Worm (Caenorhabditis elegans): ENCODE results near the gene rib-1.

rib-1 gene

DNA sequence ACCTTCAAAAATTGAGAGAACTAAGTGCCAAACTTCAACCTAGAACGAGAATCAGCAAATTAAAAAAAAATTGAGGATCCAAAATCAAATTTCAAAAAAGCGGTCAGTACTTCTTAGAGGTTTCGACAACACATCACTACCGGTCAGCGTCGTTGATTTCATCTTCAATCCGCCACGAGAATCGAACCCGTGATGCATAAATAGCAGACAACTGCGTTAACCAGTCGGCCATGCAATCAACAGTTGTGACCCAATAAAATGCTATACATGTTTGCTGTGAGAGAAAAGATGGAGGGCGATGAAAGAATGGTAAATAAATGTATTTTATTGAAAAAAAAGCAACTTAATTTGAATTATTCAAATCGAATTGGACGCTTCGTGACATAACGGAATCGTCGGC, 28.9 kb upstream of the rib-1 start (continued):
- TF ChIP-seq dpff-1 (tag; optimal IDR thresholded peaks at IDR 0.05) = no peak
- peak; percentile 20 for TF ChIP-seq ceh-79 (tag; optimal IDR thresholded peaks at IDR 0.05)
- peak; percentile 86 for TF ChIP-seq ZK185.1 (tag; optimal IDR thresholded peaks at IDR 0.05; ENCODE audit: poor library complexity, severe bottlenecking)
- no peak for TF ChIP-seq nhr-120 (GFP tag; IDR thresholded peaks at IDR 0.05)
- TF ChIP-seq ama-1 (optimal IDR thresholded peaks at IDR 0.05) = no peak
- peak; percentile 82 to 88 for TF ChIP-seq ama-1 (GFP tag; optimal IDR thresholded peaks at IDR 0.05)
- TF ChIP-seq nhr-80 (tag; optimal IDR thresholded peaks at IDR 0.05) = no peak
- peak; percentile 64; the same call in 1 of the 2 replicates for TF ChIP-seq ekl-4 (GFP tag; IDR thresholded peaks at IDR 0.05)
- no peak for TF ChIP-seq K11D2.4 (GFP tag; IDR thresholded peaks at IDR 0.05)
- TF ChIP-seq sea-2 (GFP tag; IDR thresholded peaks at IDR 0.05) = no peak
- no peak for TF ChIP-seq athp-1 (tag; optimal IDR thresholded peaks at IDR 0.05)
- TF ChIP-seq hmg-1.2 (GFP tag; IDR thresholded peaks at IDR 0.05) = peak; percentile 70
- peak; percentile 38 for TF ChIP-seq snpc-1.1 (tag; optimal IDR thresholded peaks at IDR 0.05; ENCODE audit: insufficient read depth)
- TF ChIP-seq rpc-1 (optimal IDR thresholded peaks at IDR 0.05) = peak; percentile 98
- peak; percentile 95 for TF ChIP-seq rpc-1 (tag; optimal IDR thresholded peaks at IDR 0.05)
- TF ChIP-seq sdz-38 (tag; optimal IDR thresholded peaks at IDR 0.05) = no peak
- TF ChIP-seq pbrm-1 (GFP tag; IDR thresholded peaks at IDR 0.05) = no peak
- no peak for TF ChIP-seq gei-17 (GFP tag; optimal IDR thresholded peaks at IDR 0.05)
- peak; percentile 62; the same call in 1 of the 2 replicates for TF ChIP-seq ztf-25 (GFP tag; IDR thresholded peaks at IDR 0.05)
- TF ChIP-seq akir-1 (GFP tag; optimal IDR thresholded peaks at IDR 0.05) = peak; percentile 32
- TF ChIP-seq C17E4.6 (GFP tag; IDR thresholded peaks at IDR 0.05) = no peak
- TF ChIP-seq ceh-27 (GFP tag; optimal IDR thresholded peaks at IDR 0.05) = no peak
- TF ChIP-seq lin-26 (GFP tag; IDR thresholded peaks at IDR 0.05) = peak; percentile 85
- peak; percentile 32 for TF ChIP-seq efl-1 (GFP tag; optimal IDR thresholded peaks at IDR 0.05)
- no peak for TF ChIP-seq nhr-27 (tag; optimal IDR thresholded peaks at IDR 0.05)
- TF ChIP-seq mxl-1 (tag; optimal IDR thresholded peaks at IDR 0.05) = peak; percentile 6
- TF ChIP-seq lsl-1 (GFP tag; optimal IDR thresholded peaks at IDR 0.05) = no peak
- TF ChIP-seq nfya-2 (GFP tag; IDR thresholded peaks at IDR 0.05) = no peak
- TF ChIP-seq T26A5.8 (tag; optimal IDR thresholded peaks at IDR 0.05) = no peak
- peak; percentile 58 for TF ChIP-seq F33H1.4 (GFP tag; IDR thresholded peaks at IDR 0.05)
- TF ChIP-seq C06A6.2 (GFP tag; conservative IDR thresholded peaks at IDR 0.05) = no peak
- TF ChIP-seq F23B12.7 (tag; optimal IDR thresholded peaks at IDR 0.05; ENCODE audit: insufficient read depth) = peak; percentile 97
- TF ChIP-seq lin-40 (tag; optimal IDR thresholded peaks at IDR 0.05) = no peak
- peak; percentile 88 for TF ChIP-seq snpc-3.4 (tag; optimal IDR thresholded peaks at IDR 0.05)
- no peak for TF ChIP-seq hsf-1 (GFP tag; IDR thresholded peaks at IDR 0.05)
- 0 out of 2 replicates have a peak, but pooled peaks have one; percentile 7 for TF ChIP-seq aptf-2 (GFP tag; conservative IDR thresholded peaks at IDR 0.05)
- peak; percentile 84 to 89 for TF ChIP-seq rec-8 (tag; optimal IDR thresholded peaks at IDR 0.05)
- TF ChIP-seq dpl-1 (GFP tag; optimal IDR thresholded peaks at IDR 0.05) = peak; percentile 21
- peak; percentile 67 for TF ChIP-seq ztf-18 (tag; optimal IDR thresholded peaks at IDR 0.05)
- no peak for TF ChIP-seq ztf-6 (GFP tag; IDR thresholded peaks at IDR 0.05)
- TF ChIP-seq ceh-100 (GFP tag; IDR thresholded peaks at IDR 0.05) = peak; percentile 44; the same call in 1 of the 2 replicates
- TF ChIP-seq bed-2 (GFP tag; IDR thresholded peaks at IDR 0.05) = no peak
- no peak for TF ChIP-seq lir-1 (GFP tag; conservative IDR thresholded peaks at IDR 0.05)
- 0 out of 2 replicates have a peak, but pooled peaks have one; percentile 71 for TF ChIP-seq cebp-2 (GFP tag; IDR thresholded peaks at IDR 0.05)
- TF ChIP-seq repo-1 (tag; optimal IDR thresholded peaks at IDR 0.05) = no peak
- TF ChIP-seq madf-3 (GFP tag; IDR thresholded peaks at IDR 0.05) = 0 out of 2 replicates have a peak, but pooled peaks have one; percentile 20
- TF ChIP-seq xnd-1 (tag; optimal IDR thresholded peaks at IDR 0.05) = no peak
- no peak; the same call in 1 of the 2 replicates for TF ChIP-seq B0019.2 (GFP tag; conservative IDR thresholded peaks at IDR 0.05)
- TF ChIP-seq lin-35 (GFP tag; optimal IDR thresholded peaks at IDR 0.05) = peak in 1 of 3 experiments; percentile 8

Measured in whole organism, young adult.